Worm (Caenorhabditis elegans) whole organism, L4 larva: ENCODE results near the gene C09H10.5.

ENCODE experiments used
- D1046.2 ChIP-seq: fragments of 200-800 bp; sonication (Bioruptor generic); IDR thresholded peaks from 2 replicates; pipeline ENCODE4 v1.3.6; 2022; ENCODE audit warnings: missing genetic modification characterization, missing compliant biosample characterization
- aly-2 ChIP-seq: sonication (generic microtip); optimal IDR thresholded peaks from 2 replicates; lab custom pipeline; 2018; ENCODE audit warnings: missing biosample characterization, missing genetic modification characterization
- duxl-1 ChIP-seq: sonication (generic microtip); optimal IDR thresholded peaks from 2 replicates; lab custom pipeline; 2016; ENCODE audit warnings: mild to moderate bottlenecking, missing genetic modification characterization, moderate library complexity, missing compliant biosample characterization; ENCODE audit not compliant: poor library complexity
- dve-1 ChIP-seq: sonication (generic microtip); optimal IDR thresholded peaks from 2 replicates; lab custom pipeline; 2017; ENCODE audit warnings: antibody characterized with exemption, mild to moderate bottlenecking, missing genetic modification characterization, missing compliant biosample characterization; ENCODE audit not compliant: insufficient read depth
- fos-1 ChIP-seq: fragments of 150-350 bp; optimal IDR thresholded peaks from 2 replicates; lab custom pipeline; 2014; ENCODE audit warnings: missing biosample characterization, missing genetic modification characterization
- hlh-30 ChIP-seq: sonication (generic microtip); optimal IDR thresholded peaks from 2 replicates; lab custom pipeline; 2017; ENCODE audit warnings: antibody characterized with exemption, mild to moderate bottlenecking, missing genetic modification characterization, missing compliant biosample characterization; ENCODE audit not compliant: insufficient read depth
- hmg-1.1 ChIP-seq: fragments of 200-800 bp; sonication (Bioruptor generic); IDR thresholded peaks from 2 replicates; pipeline ENCODE4 v1.3.6; 2022; ENCODE audit warnings: missing genetic modification reagents, missing genetic modification characterization, missing compliant biosample characterization
- lin-13 ChIP-seq: fragments of 150-350 bp; optimal IDR thresholded peaks from 2 replicates; lab custom pipeline; 2014; ENCODE audit warnings: missing biosample characterization, missing genetic modification reagents, missing genetic modification characterization
- nhr-76 ChIP-seq: fragments of 150-350 bp; optimal IDR thresholded peaks from 2 replicates; lab custom pipeline; 2014; ENCODE audit warnings: missing biosample characterization, missing genetic modification characterization
- php-3 ChIP-seq: fragments of 200-800 bp; sonication (Bioruptor generic); IDR thresholded peaks from 2 replicates; pipeline ENCODE4 v1.3.6; 2022; ENCODE audit warnings: missing genetic modification reagents, missing genetic modification characterization, missing compliant biosample characterization
- pqm-1 ChIP-seq: sonication (generic microtip); optimal IDR thresholded peaks from 2 replicates; lab custom pipeline; 2017; ENCODE audit warnings: missing biosample characterization, missing genetic modification characterization
- ztf-11 ChIP-seq: fragments of 150-350 bp; optimal IDR thresholded peaks from 2 replicates; lab custom pipeline; 2014; ENCODE audit warnings: missing biosample characterization, missing genetic modification characterization

DNA sequence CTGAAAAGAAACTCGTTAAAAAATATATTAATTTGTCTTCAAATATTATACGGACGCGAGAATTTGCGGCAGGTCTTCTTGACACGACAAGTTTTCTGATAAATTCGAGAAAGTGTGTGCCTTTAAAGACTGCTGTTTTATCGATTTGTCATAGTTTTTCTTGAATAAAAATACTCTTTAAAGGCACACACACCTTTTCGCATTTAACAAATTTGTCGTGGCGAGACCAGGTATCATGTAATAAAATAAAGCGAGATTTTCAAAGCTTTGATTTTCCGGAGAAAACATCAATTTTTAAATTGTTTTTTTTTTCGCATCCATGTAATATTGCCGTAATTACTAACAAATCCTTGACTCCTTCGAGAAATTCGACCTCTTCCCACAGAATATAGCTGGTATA is 2.4 kb downstream of the C09H10.5 start:
- TF ChIP-seq hmg-1.1 (GFP tag; lab: Robert Waterston, UW) (no peak), aly-2 (tag; lab: Kevin White, UChicago) (no peak), nhr-76 (no peak), ztf-11 (no peak), fos-1 (tag; lab: Kevin White, UChicago) (no peak), dve-1 (tag; lab: Kevin White, UChicago) (no peak), hlh-30 (tag; lab: Kevin White, UChicago) (no peak), D1046.2 (GFP tag; lab: Robert Waterston, UW) (no peak), php-3 (GFP tag; lab: Robert Waterston, UW) (no peak), pqm-1 (tag; lab: Kevin White, UChicago) (no peak), duxl-1 (no peak), lin-13 (no peak)
